Worm (Caenorhabditis elegans): ENCODE measurements around the gene teg-1.

teg-1 gene

DNA sequence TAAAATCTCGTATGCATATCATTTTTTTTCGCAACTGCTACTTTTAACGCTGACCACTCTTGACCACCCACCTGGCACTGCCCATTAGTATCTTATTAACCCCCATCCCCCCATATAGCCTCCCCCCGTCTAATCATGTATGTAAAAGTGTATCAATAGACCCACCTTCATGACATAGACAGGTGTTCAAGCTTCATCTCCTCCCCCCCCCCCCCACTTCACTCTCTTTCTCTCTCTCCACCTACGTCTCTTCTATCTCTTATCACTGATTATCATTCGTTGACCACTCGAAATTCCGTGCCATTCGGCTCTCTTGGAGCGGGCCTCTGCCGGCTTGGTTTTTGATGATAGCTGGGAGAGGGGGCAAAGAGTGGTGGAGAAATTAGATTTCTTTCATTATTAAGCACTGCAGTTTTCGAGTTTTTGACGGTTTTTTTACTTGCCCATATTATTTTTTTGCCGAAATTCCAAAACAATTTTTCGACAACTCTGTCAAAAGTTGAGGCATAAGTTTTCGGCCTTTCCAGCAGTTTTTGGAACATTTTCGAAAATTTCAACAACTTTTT lies 37.8 kb upstream of the teg-1 start:
- TF ChIP-seq hnd-1 (tag; optimal IDR thresholded peaks at IDR 0.05), result no peak
- no peak for TF ChIP-seq tbx-37 (GFP tag; conservative IDR thresholded peaks at IDR 0.05)
- no peak for TF ChIP-seq ceh-36 (tag; optimal IDR thresholded peaks at IDR 0.05)
- no peak for TF ChIP-seq ceh-13 (GFP tag; optimal IDR thresholded peaks at IDR 0.05)
- no peak for TF ChIP-seq B0310.2 (tag; optimal IDR thresholded peaks at IDR 0.05)
- TF ChIP-seq tra-4 (tag; optimal IDR thresholded peaks at IDR 0.05), result no peak
- no peak for TF ChIP-seq ama-1 (optimal IDR thresholded peaks at IDR 0.05)
- TF ChIP-seq pes-1 (GFP tag; IDR thresholded peaks at IDR 0.05), result no peak
- no peak for TF ChIP-seq hmbx-1 (tag; optimal IDR thresholded peaks at IDR 0.05)
- TF ChIP-seq scrt-1 (GFP tag; IDR thresholded peaks at IDR 0.05), result no peak
- TF ChIP-seq hmg-4 (GFP tag; optimal IDR thresholded peaks at IDR 0.05), result no peak
- no peak for TF ChIP-seq sea-1 (GFP tag; conservative IDR thresholded peaks at IDR 0.05)
- no peak for TF ChIP-seq aly-1 (tag; optimal IDR thresholded peaks at IDR 0.05)
- TF ChIP-seq tbx-11 (GFP tag; IDR thresholded peaks at IDR 0.05), result no peak
- no peak for TF ChIP-seq flt-1 (GFP tag; IDR thresholded peaks at IDR 0.05)
- no peak for TF ChIP-seq F13C5.2 (tag; optimal IDR thresholded peaks at IDR 0.05)
- no peak for TF ChIP-seq ets-7 (tag; optimal IDR thresholded peaks at IDR 0.05)

DNA sequence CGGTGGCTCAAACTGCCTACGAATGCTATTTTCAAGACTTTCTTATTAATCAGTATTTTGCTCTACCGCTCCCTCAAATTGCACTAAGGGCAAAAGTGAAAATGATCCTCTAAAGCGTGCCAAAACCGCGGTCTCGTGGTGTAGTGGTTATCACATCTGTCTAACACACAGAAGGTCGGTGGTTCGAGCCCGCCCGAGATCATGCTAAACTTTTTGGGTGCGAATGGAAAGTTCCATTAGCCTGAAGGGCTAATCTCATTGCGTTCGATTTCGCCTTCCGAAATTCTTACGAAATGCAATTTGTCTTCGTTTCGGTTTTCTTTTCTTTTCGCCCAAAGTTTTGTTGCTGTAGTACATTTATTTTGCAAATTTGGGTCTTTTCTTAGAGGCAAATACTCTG lies 35.5 kb upstream of the teg-1 start:
- no peak for TF ChIP-seq B0310.2 (tag; optimal IDR thresholded peaks at IDR 0.05)
- TF ChIP-seq pes-1 (GFP tag; IDR thresholded peaks at IDR 0.05), result peak; percentile 66; the same call in 1 of the 2 replicates
- 0 out of 2 replicates have a peak, but pooled peaks have one; percentile 41 for TF ChIP-seq tbx-37 (GFP tag; conservative IDR thresholded peaks at IDR 0.05)
- no peak for TF ChIP-seq ets-7 (tag; optimal IDR thresholded peaks at IDR 0.05)
- TF ChIP-seq sea-1 (GFP tag; conservative IDR thresholded peaks at IDR 0.05), result no peak
- no peak for TF ChIP-seq tra-4 (tag; optimal IDR thresholded peaks at IDR 0.05)
- no peak for TF ChIP-seq hmbx-1 (tag; optimal IDR thresholded peaks at IDR 0.05)
- no peak for TF ChIP-seq aly-1 (tag; optimal IDR thresholded peaks at IDR 0.05)
- no peak for TF ChIP-seq hnd-1 (tag; optimal IDR thresholded peaks at IDR 0.05)
- TF ChIP-seq scrt-1 (GFP tag; IDR thresholded peaks at IDR 0.05), result no peak
- TF ChIP-seq flt-1 (GFP tag; IDR thresholded peaks at IDR 0.05), result 0 out of 2 replicates have a peak, but pooled peaks have one; percentile 8
- peak; percentile 17; the same call in 1 of the 2 replicates for TF ChIP-seq tbx-11 (GFP tag; IDR thresholded peaks at IDR 0.05)
- TF ChIP-seq hmg-4 (GFP tag; optimal IDR thresholded peaks at IDR 0.05), result no peak
- TF ChIP-seq F13C5.2 (tag; optimal IDR thresholded peaks at IDR 0.05), result no peak
- TF ChIP-seq ama-1 (optimal IDR thresholded peaks at IDR 0.05), result no peak
- TF ChIP-seq ceh-13 (GFP tag; optimal IDR thresholded peaks at IDR 0.05), result no peak
- no peak for TF ChIP-seq ceh-36 (tag; optimal IDR thresholded peaks at IDR 0.05)

DNA sequence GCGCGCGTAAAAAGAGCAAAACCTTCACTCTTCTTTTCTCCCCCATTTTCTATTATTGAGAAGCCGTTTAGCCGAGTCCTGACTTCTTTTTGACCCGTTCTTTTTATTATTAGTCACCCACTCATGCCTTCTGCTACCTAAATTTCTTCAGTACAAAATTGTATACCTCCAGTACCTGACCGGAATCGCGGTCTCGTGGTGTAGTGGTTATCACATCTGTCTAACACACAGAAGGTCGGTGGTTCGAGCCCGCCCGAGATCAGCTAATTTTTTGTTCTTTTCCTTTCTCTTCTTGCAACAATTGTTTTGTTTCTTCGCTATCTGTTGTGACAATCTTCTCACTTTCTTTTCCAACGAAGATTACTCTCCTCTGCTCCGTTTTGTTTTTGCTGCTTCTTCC lies 34.8 kb upstream of the teg-1 start:
- TF ChIP-seq ceh-36 (tag; optimal IDR thresholded peaks at IDR 0.05) (no peak), tbx-11 (GFP tag; IDR thresholded peaks at IDR 0.05) (peak; percentile 57; the same call in 1 of the 2 replicates), pes-1 (GFP tag; IDR thresholded peaks at IDR 0.05) (peak; percentile 63), ceh-13 (GFP tag; optimal IDR thresholded peaks at IDR 0.05) (no peak), tbx-37 (GFP tag; conservative IDR thresholded peaks at IDR 0.05) (no peak), flt-1 (GFP tag; IDR thresholded peaks at IDR 0.05) (peak; percentile 45; the same call in 1 of the 2 replicates), ets-7 (tag; optimal IDR thresholded peaks at IDR 0.05) (no peak)

DNA sequence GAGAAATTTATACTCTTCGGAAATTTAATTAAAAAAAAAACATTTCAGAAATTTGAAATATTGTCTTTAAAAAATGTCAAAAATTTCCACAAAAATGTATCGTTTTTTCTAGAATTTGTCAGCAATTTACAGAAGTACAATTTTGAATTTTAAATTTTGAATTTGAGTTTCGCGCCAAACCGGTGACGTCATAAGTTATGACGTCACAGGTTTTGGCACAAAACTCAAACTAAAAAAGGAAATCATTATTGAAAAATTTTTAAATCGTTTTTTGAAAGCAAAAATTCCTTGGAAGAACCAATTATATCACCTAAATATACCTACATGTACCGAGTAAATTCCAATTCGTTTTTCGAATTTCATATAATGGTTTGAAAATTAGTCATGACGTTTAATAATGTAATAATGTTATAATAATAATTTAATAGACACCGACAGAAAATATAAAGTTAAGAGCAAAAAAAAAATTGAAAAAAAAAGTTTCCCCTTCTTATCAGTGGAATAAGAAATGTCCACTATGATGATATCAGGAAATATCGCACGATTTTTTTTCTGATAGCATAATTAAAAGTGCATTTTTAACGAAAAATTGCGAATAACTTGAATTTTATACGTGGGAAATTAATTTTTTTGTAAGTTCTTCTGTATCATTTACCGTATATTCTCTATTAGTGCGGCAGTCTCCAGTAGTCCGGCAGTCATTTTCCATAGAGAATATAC lies 32.2 kb upstream of the teg-1 start:
- no peak for TF ChIP-seq scrt-1 (GFP tag; IDR thresholded peaks at IDR 0.05)
- TF ChIP-seq F13C5.2 (tag; optimal IDR thresholded peaks at IDR 0.05), result no peak
- no peak for TF ChIP-seq sea-1 (GFP tag; conservative IDR thresholded peaks at IDR 0.05)

DNA sequence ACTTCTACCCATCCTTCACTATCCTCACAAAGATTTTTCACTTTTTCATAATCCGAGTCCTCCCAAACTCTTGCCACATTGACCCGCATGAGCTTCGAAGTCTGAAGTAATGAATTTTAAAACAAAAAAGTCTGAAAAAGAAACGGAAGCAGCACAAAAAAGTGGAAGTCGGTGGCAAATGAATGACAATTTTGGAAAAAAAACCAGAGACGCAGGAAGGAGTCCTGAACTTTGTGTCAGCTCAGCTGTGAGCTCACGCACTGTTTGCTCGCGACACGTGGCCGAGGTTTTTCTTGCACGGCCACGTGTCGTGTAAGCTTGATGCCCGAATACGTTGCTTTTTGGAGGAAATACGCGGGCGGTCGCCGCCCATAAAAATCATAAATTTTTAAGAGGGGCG lies 28.4 kb upstream of the teg-1 start, which contains the start of gene T28D6.7:
Gene T28D6.7, minus strand, starts transcription at position 101 of the 400 bp plus-strand sequence.
- TF ChIP-seq hnd-1 (tag; optimal IDR thresholded peaks at IDR 0.05) (no peak), tbx-37 (GFP tag; conservative IDR thresholded peaks at IDR 0.05) (no peak), B0310.2 (tag; optimal IDR thresholded peaks at IDR 0.05) (no peak)

DNA sequence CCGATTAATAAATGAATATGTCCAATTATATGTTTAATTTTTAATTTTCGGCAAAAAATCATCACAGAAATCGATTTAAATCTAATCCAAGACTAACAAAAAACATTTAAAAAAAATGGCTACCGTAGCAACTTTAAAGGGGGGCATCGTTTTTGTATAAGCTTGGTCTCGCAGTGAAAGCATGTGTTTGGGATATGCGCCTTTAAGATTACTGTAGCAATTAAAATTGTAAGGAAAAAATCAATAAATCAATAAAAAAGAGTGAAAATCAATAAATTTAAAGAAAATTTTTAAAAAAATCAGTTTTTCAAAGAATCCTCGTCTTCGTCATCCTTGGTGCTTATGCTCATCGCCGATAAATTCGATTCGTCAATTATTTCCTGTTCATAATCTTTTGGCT lies 26.1 kb upstream of the teg-1 start:
- TF ChIP-seq flt-1 (GFP tag; IDR thresholded peaks at IDR 0.05) (no peak), tbx-37 (GFP tag; conservative IDR thresholded peaks at IDR 0.05) (no peak), aly-1 (tag; optimal IDR thresholded peaks at IDR 0.05) (no peak), F13C5.2 (tag; optimal IDR thresholded peaks at IDR 0.05) (no peak), scrt-1 (GFP tag; IDR thresholded peaks at IDR 0.05) (no peak), ets-7 (tag; optimal IDR thresholded peaks at IDR 0.05) (no peak)

DNA sequence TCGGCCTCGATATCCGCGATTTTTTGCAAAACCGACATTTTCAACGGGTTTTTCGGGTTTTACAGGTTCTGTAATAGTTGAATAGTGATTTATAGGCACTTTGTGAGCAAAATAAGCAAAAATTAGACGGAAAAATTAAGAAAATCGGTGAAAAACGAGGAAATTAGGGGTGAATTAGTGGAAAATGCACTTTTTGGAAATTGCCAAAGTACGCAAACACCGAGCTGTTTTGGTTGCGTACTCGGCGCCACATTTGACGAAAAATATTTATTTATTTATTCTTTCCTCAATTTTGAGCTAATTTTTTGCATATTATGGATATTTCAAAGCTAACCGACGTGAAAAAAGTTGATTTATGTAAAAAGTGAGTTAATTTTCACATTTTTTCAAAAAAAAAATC lies 25.0 kb upstream of the teg-1 start, which contains the start of the genes T28D6.6 and pen-2:
Gene T28D6.6, minus strand, starts transcription at position 68 of the 400 bp plus-strand sequence.
Gene pen-2, plus strand, starts transcription at position 282 of the 400 bp plus-strand sequence.
- TF ChIP-seq ceh-13 (GFP tag; optimal IDR thresholded peaks at IDR 0.05) (no peak), hnd-1 (tag; optimal IDR thresholded peaks at IDR 0.05) (no peak), pes-1 (GFP tag; IDR thresholded peaks at IDR 0.05) (no peak), tbx-11 (GFP tag; IDR thresholded peaks at IDR 0.05) (no peak), F13C5.2 (tag; optimal IDR thresholded peaks at IDR 0.05) (peak; percentile 48), flt-1 (GFP tag; IDR thresholded peaks at IDR 0.05) (no peak)

DNA sequence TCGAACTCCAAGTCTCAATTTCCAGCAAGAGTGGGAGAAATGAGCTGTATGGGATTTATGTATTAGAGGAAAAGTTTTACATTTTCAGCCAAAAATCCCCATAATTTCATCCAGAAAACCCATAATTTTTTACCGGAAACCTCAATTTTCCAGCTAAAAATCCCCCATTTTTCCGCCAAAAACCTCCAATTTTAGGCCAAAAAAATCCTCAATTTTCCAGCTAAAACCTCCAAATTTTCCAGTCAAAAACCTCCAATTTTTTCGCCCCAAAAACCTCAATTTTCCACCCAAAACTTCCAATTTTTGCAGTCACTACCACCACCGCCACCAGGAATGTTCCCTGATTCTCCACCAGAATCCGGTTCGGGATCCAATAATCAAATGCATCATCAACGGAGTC lies 23.4 kb upstream of the teg-1 start:
- no peak for TF ChIP-seq hmg-4 (GFP tag; optimal IDR thresholded peaks at IDR 0.05)
- TF ChIP-seq sea-1 (GFP tag; conservative IDR thresholded peaks at IDR 0.05), result no peak
- no peak for TF ChIP-seq ama-1 (optimal IDR thresholded peaks at IDR 0.05)
- TF ChIP-seq F13C5.2 (tag; optimal IDR thresholded peaks at IDR 0.05), result no peak
- no peak for TF ChIP-seq ceh-36 (tag; optimal IDR thresholded peaks at IDR 0.05)
- TF ChIP-seq ceh-13 (GFP tag; optimal IDR thresholded peaks at IDR 0.05), result no peak
- no peak for TF ChIP-seq pes-1 (GFP tag; IDR thresholded peaks at IDR 0.05)
- TF ChIP-seq tra-4 (tag; optimal IDR thresholded peaks at IDR 0.05), result no peak
- no peak for TF ChIP-seq B0310.2 (tag; optimal IDR thresholded peaks at IDR 0.05)
- TF ChIP-seq hnd-1 (tag; optimal IDR thresholded peaks at IDR 0.05), result no peak
- TF ChIP-seq flt-1 (GFP tag; IDR thresholded peaks at IDR 0.05), result no peak
- no peak for TF ChIP-seq tbx-11 (GFP tag; IDR thresholded peaks at IDR 0.05)
- no peak for TF ChIP-seq hmbx-1 (tag; optimal IDR thresholded peaks at IDR 0.05)
- no peak for TF ChIP-seq tbx-37 (GFP tag; conservative IDR thresholded peaks at IDR 0.05)
- no peak for TF ChIP-seq scrt-1 (GFP tag; IDR thresholded peaks at IDR 0.05)
- no peak for TF ChIP-seq aly-1 (tag; optimal IDR thresholded peaks at IDR 0.05)
- no peak for TF ChIP-seq ets-7 (tag; optimal IDR thresholded peaks at IDR 0.05)

Data from whole organism, early embryonic.